Worm (Caenorhabditis elegans): ENCODE results near the gene K08B4.7.

DNA sequence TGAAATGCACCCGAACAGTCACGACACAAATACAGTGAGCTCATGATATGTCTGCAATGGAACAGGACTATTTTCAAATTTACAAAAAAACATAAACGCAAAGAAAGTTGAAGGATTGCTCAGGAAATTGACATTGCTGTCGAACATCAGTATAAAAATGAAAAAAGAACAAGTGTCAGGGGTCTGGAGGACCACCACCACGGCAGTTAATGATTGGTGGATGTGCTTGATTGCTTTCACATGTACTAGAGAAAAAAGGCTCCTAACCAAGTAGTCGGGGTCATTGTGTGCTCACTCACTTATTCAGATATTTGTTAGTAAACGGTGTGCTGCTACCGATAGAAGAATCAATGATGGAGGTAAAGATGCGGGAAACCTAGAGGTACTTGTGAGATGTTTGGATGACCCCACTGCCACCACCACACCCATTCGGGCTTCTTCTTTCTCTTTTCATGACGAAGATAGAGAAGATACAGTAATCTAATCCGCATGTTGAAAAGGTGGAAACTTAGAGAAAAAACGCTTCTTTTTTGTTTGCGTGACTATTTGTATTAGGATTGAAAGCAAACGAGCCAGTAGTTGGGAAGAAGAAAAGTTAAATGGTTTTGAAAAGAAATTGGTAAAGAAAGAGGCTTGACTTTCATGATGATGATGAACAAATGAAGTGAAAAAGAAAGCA lies 35.2 kb upstream of the K08B4.7 start, which contains the start of gene M03D4.4:
- TF ChIP-seq fkh-3 (tag; optimal IDR thresholded peaks at IDR 0.05) (no peak), nfya-1 (tag; optimal IDR thresholded peaks at IDR 0.05; ENCODE audit: borderline replicate concordance, insufficient read depth) (no peak), unc-62 (GFP tag; optimal IDR thresholded peaks at IDR 0.05) (no peak), pbrm-1 (GFP tag; IDR thresholded peaks at IDR 0.05) (no peak), lin-26 (GFP tag; IDR thresholded peaks at IDR 0.05) (no peak), Y53G8AR.9 (GFP tag; conservative IDR thresholded peaks at IDR 0.05) (no peak), cebp-1 (GFP tag; IDR thresholded peaks at IDR 0.05) (no peak), cebp-1 (tag; optimal IDR thresholded peaks at IDR 0.05) (no peak), ceh-100 (GFP tag; IDR thresholded peaks at IDR 0.05) (no peak)
